Worm (Caenorhabditis elegans): ENCODE results near the gene Y60C6A.3.

DNA sequence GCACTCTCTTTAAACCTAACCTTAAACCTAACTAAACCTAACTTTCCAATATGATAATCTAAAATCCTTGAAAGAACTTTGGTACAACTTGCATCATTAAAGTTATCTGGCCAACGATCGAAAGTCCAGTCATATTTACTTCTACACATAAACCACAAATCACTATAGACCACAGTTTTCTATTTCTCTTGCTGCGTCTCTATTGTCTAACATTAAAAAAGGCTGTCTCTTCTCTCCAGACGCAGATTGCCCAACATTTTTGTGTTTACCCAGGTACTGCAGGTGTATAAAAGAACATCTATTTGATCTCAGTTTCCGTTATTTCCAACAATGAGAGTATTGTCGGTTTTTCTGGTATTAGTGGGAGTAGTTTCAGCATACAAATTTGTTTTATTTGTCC is 43.4 kb upstream of the Y60C6A.3 start, which contains the start of gene ugt-61:
- TF ChIP-seq ets-7 (tag; optimal IDR thresholded peaks at IDR 0.05): no peak
- no peak for TF ChIP-seq ama-1 (optimal IDR thresholded peaks at IDR 0.05)
- TF ChIP-seq B0310.2 (tag; optimal IDR thresholded peaks at IDR 0.05): no peak
- no peak for TF ChIP-seq flt-1 (GFP tag; IDR thresholded peaks at IDR 0.05)
- TF ChIP-seq F13C5.2 (tag; optimal IDR thresholded peaks at IDR 0.05): no peak

All from whole organism, early embryonic.